Worm (Caenorhabditis elegans) whole organism, L4 larva: Measurements from ENCODE around the gene ulp-4.
A peak's percentile ranks its signal among the peaks of the same experiment; 100 is the strongest.

ENCODE experiments used
- F10B5.3 ChIP-seq: sonication (generic microtip); optimal IDR thresholded peaks from 2 replicates; lab custom pipeline; 2016; ENCODE audit warnings: mild to moderate bottlenecking, missing genetic modification characterization, missing compliant biosample characterization
- F44E2.7 ChIP-seq: fragments of 200-800 bp; sonication (Bioruptor generic); IDR thresholded peaks from 2 replicates; pipeline ENCODE4 v2.1.2; 2022; ENCODE audit warnings: missing genetic modification characterization, missing compliant biosample characterization
- F49E8.2 ChIP-seq: sonication (generic microtip); optimal IDR thresholded peaks from 2 replicates; lab custom pipeline; 2016; ENCODE audit warnings: missing compliant biosample characterization, mild to moderate bottlenecking, missing genetic modification characterization, borderline replicate concordance
- T20F7.1 ChIP-seq: fragments of 200-800 bp; sonication (Bioruptor generic); optimal IDR thresholded peaks from 2 replicates; lab custom pipeline; 2018; ENCODE audit warnings: mild to moderate bottlenecking, missing genetic modification characterization, missing compliant biosample characterization
- T26A8.4 ChIP-seq: fragments of 200-800 bp; sonication (Bioruptor generic); IDR thresholded peaks from 2 replicates; pipeline ENCODE4 v1.3.6; 2022; ENCODE audit warnings: missing genetic modification characterization, missing compliant biosample characterization
- Y48G9A.11 ChIP-seq: fragments of 200-800 bp; sonication (Bioruptor generic); IDR thresholded peaks from 2 replicates; pipeline ENCODE4 v1.3.6; 2022; ENCODE audit warnings: missing genetic modification reagents, missing genetic modification characterization, missing compliant biosample characterization
- Y5F2A.4 ChIP-seq: fragments of 200-800 bp; sonication (Bioruptor generic); optimal IDR thresholded peaks from 2 replicates; lab custom pipeline; 2018; ENCODE audit warnings: mild to moderate bottlenecking, missing genetic modification characterization, missing compliant biosample characterization
- ZK337.2 ChIP-seq: fragments of 200-800 bp; sonication (Bioruptor generic); IDR thresholded peaks from 2 replicates; pipeline ENCODE4 v1.3.6; 2022; ENCODE audit warnings: missing genetic modification reagents, missing genetic modification characterization, missing compliant biosample characterization
- ama-1 ChIP-seq: fragments of 150-350 bp; optimal IDR thresholded peaks from 2 replicates; lab custom pipeline; 2014; ENCODE audit warnings: inconsistent platforms, mixed read lengths
- arid-1 ChIP-seq: fragments of 200-800 bp; sonication (Bioruptor generic); conservative IDR thresholded peaks from 2 replicates; pipeline ENCODE4 v1.3.6; 2022; ENCODE audit warnings: missing genetic modification reagents, missing genetic modification characterization, missing compliant biosample characterization
- ceh-20 ChIP-seq: fragments of 200-800 bp; sonication (Bioruptor generic); IDR thresholded peaks from 2 replicates; pipeline ENCODE4 v1.3.6; 2022; ENCODE audit warnings: missing genetic modification reagents, missing genetic modification characterization, missing compliant biosample characterization
- ceh-32 ChIP-seq: sonication (generic microtip); optimal IDR thresholded peaks from 2 replicates; lab custom pipeline; 2016; ENCODE audit warnings: mild to moderate bottlenecking, missing genetic modification characterization, missing compliant biosample characterization; ENCODE audit not compliant: poor library complexity
- ceh-44 ChIP-seq: fragments of 200-800 bp; sonication (Bioruptor generic); IDR thresholded peaks from 2 replicates; pipeline ENCODE4 v1.3.6; 2022; ENCODE audit warnings: missing genetic modification reagents, missing genetic modification characterization, missing compliant biosample characterization
- ces-1 ChIP-seq: fragments of 150-350 bp; sonication (generic microtip); optimal IDR thresholded peaks from 4 replicates; lab custom pipeline; 2014; ENCODE audit warnings: missing biosample characterization, missing genetic modification reagents, missing genetic modification characterization
- ctbp-1 ChIP-seq: fragments of 200-800 bp; sonication (Bioruptor generic); IDR thresholded peaks from 2 replicates; pipeline ENCODE4 v1.3.6; 2022; ENCODE audit warnings: missing genetic modification reagents, missing genetic modification characterization, missing compliant biosample characterization
- daf-19 ChIP-seq: fragments of 200-800 bp; sonication (Bioruptor generic); conservative IDR thresholded peaks from 2 replicates; pipeline ENCODE4 v1.3.6; 2022; ENCODE audit warnings: missing genetic modification characterization, missing compliant biosample characterization
- daf-8 ChIP-seq: fragments of 200-800 bp; sonication (Bioruptor generic); IDR thresholded peaks from 2 replicates; pipeline ENCODE4 v1.3.6; 2022; ENCODE audit warnings: missing genetic modification characterization, missing compliant biosample characterization
- dmd-8 ChIP-seq: fragments of 200-800 bp; sonication (Bioruptor generic); IDR thresholded peaks from 2 replicates; pipeline ENCODE4 v1.3.6; 2022; ENCODE audit warnings: missing genetic modification characterization, missing compliant biosample characterization
- dpl-1 ChIP-seq: fragments of 150-350 bp; optimal IDR thresholded peaks from 2 replicates; lab custom pipeline; 2014; ENCODE audit warnings: missing biosample characterization, missing genetic modification reagents, missing genetic modification characterization
- fkh-10 ChIP-seq: fragments of 150-350 bp; optimal IDR thresholded peaks from 2 replicates; lab custom pipeline; 2014; ENCODE audit warnings: missing biosample characterization, missing genetic modification reagents, missing genetic modification characterization
- gei-8 ChIP-seq: fragments of 200-800 bp; sonication (Bioruptor generic); optimal IDR thresholded peaks from 2 replicates; lab custom pipeline; 2018; ENCODE audit warnings: mild to moderate bottlenecking, missing genetic modification characterization, missing compliant biosample characterization
- lim-7 ChIP-seq: fragments of 200-800 bp; sonication (Bioruptor generic); IDR thresholded peaks from 2 replicates; pipeline ENCODE4 v1.3.6; 2022; ENCODE audit warnings: missing genetic modification characterization, missing compliant biosample characterization
- lin-1 ChIP-seq: fragments of 200-800 bp; sonication (Bioruptor generic); IDR thresholded peaks from 2 replicates; pipeline ENCODE4 v1.3.6; 2022; ENCODE audit warnings: missing genetic modification reagents, missing genetic modification characterization, missing compliant biosample characterization
- lin-38 ChIP-seq: fragments of 200-800 bp; sonication (Bioruptor generic); IDR thresholded peaks from 2 replicates; pipeline ENCODE4 v1.3.6; 2022; ENCODE audit warnings: missing genetic modification reagents, missing genetic modification characterization, missing compliant biosample characterization
- lsy-2 ChIP-seq, 2 experiments: fragments of 150-350 bp in 1 of 2; sonication (generic microtip) in 1 of 2; optimal IDR thresholded peaks; 2 replicates each; lab custom pipeline; 2014 to 2017; ENCODE audit warnings: missing biosample characterization in 2 of 2, missing genetic modification characterization in 2 of 2
- mes-2 ChIP-seq: sonication (generic microtip); optimal IDR thresholded peaks from 2 replicates; lab custom pipeline; 2016; ENCODE audit warnings: missing genotype, mild to moderate bottlenecking, missing genetic modification characterization, missing compliant biosample characterization; ENCODE audit not compliant: poor library complexity, severe bottlenecking
- mxl-3 ChIP-seq: fragments of 200-800 bp; sonication (Bioruptor generic); optimal IDR thresholded peaks from 2 replicates; lab custom pipeline; 2018; ENCODE audit warnings: mild to moderate bottlenecking, missing genetic modification characterization, missing compliant biosample characterization
- nhr-102 ChIP-seq: sonication (generic microtip); optimal IDR thresholded peaks from 2 replicates; lab custom pipeline; 2016; ENCODE audit warnings: mild to moderate bottlenecking, missing genetic modification characterization, moderate library complexity, missing compliant biosample characterization
- nhr-11 ChIP-seq: fragments of 150-350 bp; optimal IDR thresholded peaks from 2 replicates; lab custom pipeline; 2014; ENCODE audit warnings: missing biosample characterization, missing genetic modification characterization
- nhr-28 ChIP-seq: fragments of 150-350 bp; optimal IDR thresholded peaks from 2 replicates; lab custom pipeline; 2014; ENCODE audit warnings: missing biosample characterization, missing genetic modification characterization
- nhr-6 ChIP-seq: fragments of 150-350 bp; optimal IDR thresholded peaks from 2 replicates; lab custom pipeline; 2014; ENCODE audit warnings: missing biosample characterization, missing genetic modification characterization
- pha-4 ChIP-seq, 2 experiments: fragments of 150-350 bp in 1 of 2; fragments of 200-800 bp in 1 of 2; sonication (Bioruptor generic) in 1 of 2; IDR thresholded peaks in 1 of 2; optimal IDR thresholded peaks in 1 of 2; 2 replicates each; pipeline versions ENCODE4 v1.3.6 to Lab custom; 2014 to 2022; ENCODE audit warnings: missing genetic modification characterization in 2 of 2, missing genetic modification reagents in 2 of 2, missing biosample characterization in 1 of 2, missing compliant biosample characterization in 1 of 2
- php-3 ChIP-seq: fragments of 200-800 bp; sonication (Bioruptor generic); IDR thresholded peaks from 2 replicates; pipeline ENCODE4 v1.3.6; 2022; ENCODE audit warnings: missing genetic modification reagents, missing genetic modification characterization, missing compliant biosample characterization
- saeg-2 ChIP-seq: fragments of 200-800 bp; sonication (Bioruptor generic); IDR thresholded peaks from 2 replicates; pipeline ENCODE4 v1.3.6; 2022; ENCODE audit warnings: missing genetic modification reagents, missing genetic modification characterization, missing compliant biosample characterization
- skn-1 ChIP-seq: fragments of 150-350 bp; optimal IDR thresholded peaks from 2 replicates; lab custom pipeline; 2014; ENCODE audit warnings: missing biosample characterization, missing genetic modification characterization
- spr-3 ChIP-seq: fragments of 200-800 bp; sonication (Bioruptor generic); optimal IDR thresholded peaks from 2 replicates; lab custom pipeline; 2018; ENCODE audit warnings: mild to moderate bottlenecking, missing genetic modification characterization, missing compliant biosample characterization
- unc-39 ChIP-seq: sonication (generic microtip); optimal IDR thresholded peaks from 2 replicates; lab custom pipeline; 2017; ENCODE audit warnings: missing biosample characterization, missing genetic modification characterization
- unc-62 ChIP-seq, 3 experiments: fragments of 150-350 bp in 1 of 3; sonication (generic microtip); optimal IDR thresholded peaks in 2 of 3; peaks in 1 of 3; 1 replicate in 1 of 3; 2 replicates in 2 of 3; lab custom pipeline; 2014 to 2017; ENCODE audit warnings: missing biosample characterization in 3 of 3, missing genetic modification characterization in 3 of 3, missing genetic modification reagents in 3 of 3, missing genotype in 1 of 3
- vab-7 ChIP-seq: fragments of 200-800 bp; sonication (Bioruptor generic); IDR thresholded peaks from 2 replicates; pipeline ENCODE4 v1.3.6; 2022; ENCODE audit warnings: missing genetic modification reagents, missing genetic modification characterization, missing compliant biosample characterization
- zip-11 ChIP-seq: fragments of 200-800 bp; sonication (Bioruptor generic); IDR thresholded peaks from 2 replicates; pipeline ENCODE4 v1.3.6; 2022; ENCODE audit warnings: missing genetic modification characterization, missing compliant biosample characterization
- zip-2 ChIP-seq: fragments of 150-350 bp; optimal IDR thresholded peaks from 2 replicates; lab custom pipeline; 2014; ENCODE audit warnings: missing biosample characterization, missing genetic modification characterization
- ztf-7 ChIP-seq: fragments of 150-350 bp; optimal IDR thresholded peaks from 2 replicates; lab custom pipeline; 2014; ENCODE audit warnings: missing biosample characterization, missing genetic modification characterization

Gene ulp-4

DNA sequence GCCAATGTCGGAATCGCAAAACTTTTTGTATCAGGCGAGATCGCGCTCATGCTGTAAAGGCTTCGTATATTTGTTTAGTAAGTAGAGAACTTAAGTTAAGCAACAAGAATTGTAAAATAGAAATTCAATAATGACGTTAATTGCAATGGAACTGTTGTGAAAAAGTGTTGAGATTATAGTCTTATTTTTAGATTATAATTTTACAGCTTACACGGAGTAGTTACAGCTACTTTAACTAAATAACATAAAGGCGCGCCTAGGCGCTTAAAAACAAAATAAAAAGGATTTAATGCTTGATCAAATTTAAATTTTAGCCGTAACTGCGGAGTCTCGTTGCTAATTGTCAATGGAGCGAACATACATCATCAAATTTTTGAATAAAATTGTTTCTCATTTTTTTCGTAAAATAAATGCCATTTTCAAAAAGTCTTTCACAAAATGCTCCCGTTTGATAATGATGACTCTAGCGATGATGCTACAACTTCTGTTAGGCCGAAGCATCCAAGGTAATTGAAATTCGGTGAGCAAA is 32.4 kb downstream of the ulp-4 start, which contains the start of the genes emb-27 and rrf-3:
Gene emb-27 (minus strand): TSS at position 51 of the 529 bp plus-strand sequence.
Gene rrf-3 (plus strand): TSS at position 346 of the 529 bp plus-strand sequence.
- TF ChIP-seq spr-3, result no peak
- TF ChIP-seq mes-2 (tag; lab: Kevin White, UChicago), result peak; percentile 59
- TF ChIP-seq dpl-1, result peak; percentile 73
- no peak for TF ChIP-seq lim-7
- TF ChIP-seq Y48G9A.11 (GFP tag; lab: Robert Waterston, UW), result peak; percentile 84
- TF ChIP-seq lin-38 (GFP tag; lab: Robert Waterston, UW), result peak; percentile 88
- no peak for TF ChIP-seq F44E2.7
- TF ChIP-seq ceh-44, result no peak
- no peak for TF ChIP-seq ceh-32 (tag; lab: Kevin White, UChicago)
- TF ChIP-seq T26A8.4 (GFP tag; lab: Robert Waterston, UW), result no peak
- TF ChIP-seq T20F7.1 (GFP tag; lab: Kevin White, UChicago), result peak; percentile 92
- no peak for TF ChIP-seq daf-19 (GFP tag; lab: Robert Waterston, UW)
- TF ChIP-seq lsy-2 (tag; optimal IDR thresholded peaks at IDR 0.05; lab: Kevin White, UChicago), result peak in 1 of 2 experiments; percentile 84
- TF ChIP-seq nhr-6 (tag; lab: Kevin White, UChicago), result peak; percentile 0
- TF ChIP-seq nhr-28 (tag; lab: Kevin White, UChicago), result no peak

ce11 chrII:8169283-8169682 is 39.5 kb downstream of the ulp-4 start, which contains the start of gene T05C12.15:
Gene T05C12.15, plus strand, starts transcription at chrII:8169583.
- TF ChIP-seq unc-39 (no peak), zip-2 (no peak), zip-11 (no peak), lin-1 (no peak)

DNA sequence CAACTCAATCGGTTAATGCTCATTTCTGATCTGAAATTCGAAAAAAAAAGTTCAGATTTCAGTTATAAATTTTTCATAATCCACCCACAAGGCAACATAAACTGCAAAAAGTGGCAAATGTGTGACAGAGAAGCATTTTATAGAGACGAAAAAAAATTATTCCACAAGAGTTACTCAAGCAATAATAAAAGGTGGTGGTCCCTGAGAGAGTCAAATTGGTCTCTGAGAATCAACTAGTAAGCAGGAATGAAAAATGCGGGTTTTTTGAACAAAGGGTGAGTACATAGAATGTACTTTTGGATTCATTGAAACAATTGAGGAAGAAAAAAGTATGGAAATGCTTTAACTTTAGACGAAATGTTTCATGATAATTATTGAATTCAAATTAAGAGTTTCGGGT is 40.6 kb downstream of the ulp-4 start, which contains the start of gene T05C12.11:
Gene T05C12.11 (minus strand): TSS at position 101 of the 400 bp plus-strand sequence.
- no peak for TF ChIP-seq Y5F2A.4 (GFP tag; lab: Kevin White, UChicago)
- no peak for TF ChIP-seq unc-62 (GFP tag; optimal IDR thresholded peaks at IDR 0.05 in 1 of 2; lab: Kevin White, UChicago)
- TF ChIP-seq unc-62 (tag; optimal IDR thresholded peaks at IDR 0.05; lab: Kevin White, UChicago), result no peak
- no peak for TF ChIP-seq mxl-3 (GFP tag; lab: Kevin White, UChicago)
- TF ChIP-seq ctbp-1, result no peak
- TF ChIP-seq arid-1 (GFP tag; lab: Robert Waterston, UW), result no peak
- TF ChIP-seq ZK337.2, result no peak
- TF ChIP-seq saeg-2, result no peak
- TF ChIP-seq ces-1 (GFP tag; lab: Kevin White, UChicago), result no peak
- TF ChIP-seq daf-8 (GFP tag; lab: Robert Waterston, UW), result no peak
- no peak for TF ChIP-seq gei-8 (GFP tag; lab: Kevin White, UChicago)
- no peak for TF ChIP-seq skn-1
- no peak for TF ChIP-seq ceh-20 (GFP tag; lab: Robert Waterston, UW)
- TF ChIP-seq fkh-10 (GFP tag; lab: Kevin White, UChicago), result no peak
- no peak for TF ChIP-seq spr-3
- TF ChIP-seq vab-7, result no peak

- no peak for TF ChIP-seq ces-1 (GFP tag; lab: Kevin White, UChicago)
- TF ChIP-seq F10B5.3 (tag; lab: Kevin White, UChicago), result no peak
- TF ChIP-seq pha-4 (GFP tag; IDR thresholded peaks at IDR 0.05; lab: Robert Waterston, UW), result no peak
- TF ChIP-seq pha-4 (tag; optimal IDR thresholded peaks at IDR 0.05; lab: Kevin White, UChicago), result no peak
- no peak for TF ChIP-seq ztf-7 (tag; lab: Kevin White, UChicago)
- no peak for TF ChIP-seq ama-1 (lab: Kevin White, UChicago)
- no peak for TF ChIP-seq nhr-102 (tag; lab: Kevin White, UChicago)
- TF ChIP-seq ZK337.2, result no peak
- TF ChIP-seq php-3, result no peak
- TF ChIP-seq dmd-8 (GFP tag; lab: Robert Waterston, UW), result no peak
- TF ChIP-seq nhr-11 (tag; lab: Kevin White, UChicago), result no peak
- no peak for TF ChIP-seq F49E8.2 (tag; lab: Kevin White, UChicago)
- TF ChIP-seq unc-62 (GFP tag; optimal IDR thresholded peaks at IDR 0.05 in 1 of 2; lab: Kevin White, UChicago), result no peak
- TF ChIP-seq unc-62 (tag; optimal IDR thresholded peaks at IDR 0.05; lab: Kevin White, UChicago), result no peak
These were observed 43.7 kb downstream of the ulp-4 start, which contains the start of the genes decr-1.3 and T05C12.1 for ce11 chrII:8173449-8173848. Gene decr-1.3, minus strand, starts transcription at chrII:8173549. Gene T05C12.1, plus strand, starts transcription at chrII:8173680.
